Worm (Caenorhabditis elegans) whole organism, early embryonic: ENCODE results near the gene rml-1.

Source experiments
- aly-1 ChIP-seq: sonication (generic microtip); optimal IDR thresholded peaks from 2 replicates; lab custom pipeline; 2016; ENCODE audit warnings: missing genetic modification characterization, missing compliant biosample characterization
- ama-1 ChIP-seq: fragments of 150-350 bp; optimal IDR thresholded peaks from 2 replicates; lab custom pipeline; 2014
- ceh-13 ChIP-seq: fragments of 200-800 bp; sonication (Bioruptor generic); optimal IDR thresholded peaks from 2 replicates; lab custom pipeline; 2018; ENCODE audit warnings: mild to moderate bottlenecking, missing genetic modification characterization, missing compliant biosample characterization
- ceh-36 ChIP-seq: sonication (generic microtip); optimal IDR thresholded peaks from 2 replicates; lab custom pipeline; 2016; ENCODE audit warnings: missing genetic modification characterization, inconsistent platforms, missing compliant biosample characterization
- flt-1 ChIP-seq: fragments of 200-800 bp; sonication (Bioruptor generic); IDR thresholded peaks from 2 replicates; pipeline ENCODE4 v1.3.6; 2022; ENCODE audit warnings: missing genetic modification characterization, missing compliant biosample characterization

- TF ChIP-seq ceh-13 (GFP tag; lab: Kevin White, UChicago): no peak
- TF ChIP-seq ceh-36 (tag; lab: Kevin White, UChicago): no peak
- no peak for TF ChIP-seq aly-1 (tag; lab: Kevin White, UChicago)
- TF ChIP-seq flt-1 (GFP tag; lab: Robert Waterston, UW): no peak
- TF ChIP-seq ama-1 (lab: Kevin White, UChicago): no peak
These were observed 26.5 kb downstream of the rml-1 start for ce11 chrIII:13741410-13741809.
